Fruit fly (Drosophila melanogaster): ENCODE measurements around the gene Obp85a.

The Obp85a gene

dm6 chr3R:8420497-8420896 is at the start of gene Obp85a:
Obp85a (minus strand) TSS chr3R:8420597.
- TF ChIP-seq CG17801 (GFP tag; optimal IDR thresholded peaks at IDR 0.05; ENCODE audit: partially characterized antibody) = no peak

dm6 chr3R:8469716-8470393 is 49.5 kb upstream of the Obp85a start:
- no peak for TF ChIP-seq CG17801 (GFP tag; optimal IDR thresholded peaks at IDR 0.05; ENCODE audit: partially characterized antibody)

- TF ChIP-seq CG17801 (GFP tag; optimal IDR thresholded peaks at IDR 0.05; ENCODE audit: partially characterized antibody) = no peak
Observed at dm6 chr3R:8467819-8468421, 47.5 kb upstream of the Obp85a start.

DNA sequence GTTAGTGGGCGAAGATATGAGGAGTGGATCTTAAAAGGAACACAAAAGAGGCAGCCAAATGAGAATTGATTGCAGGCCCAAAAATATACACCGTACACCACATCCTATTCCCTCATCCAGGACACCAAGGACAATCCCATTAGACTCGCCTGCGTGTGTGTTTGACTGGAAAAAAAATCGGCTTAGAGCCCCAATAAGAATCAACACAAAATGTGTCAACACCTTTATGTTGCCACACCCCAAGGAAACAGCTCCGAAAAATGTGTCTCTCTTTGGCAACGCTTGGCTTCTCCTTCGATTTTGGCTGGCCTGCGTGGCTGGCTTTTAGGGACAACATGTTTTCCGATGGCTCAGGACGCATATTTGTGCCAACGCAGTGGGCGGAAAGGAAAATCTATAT is 43.5 kb upstream of the Obp85a start:
- TF ChIP-seq CG17801 (GFP tag; optimal IDR thresholded peaks at IDR 0.05; ENCODE audit: partially characterized antibody) = no peak

DNA sequence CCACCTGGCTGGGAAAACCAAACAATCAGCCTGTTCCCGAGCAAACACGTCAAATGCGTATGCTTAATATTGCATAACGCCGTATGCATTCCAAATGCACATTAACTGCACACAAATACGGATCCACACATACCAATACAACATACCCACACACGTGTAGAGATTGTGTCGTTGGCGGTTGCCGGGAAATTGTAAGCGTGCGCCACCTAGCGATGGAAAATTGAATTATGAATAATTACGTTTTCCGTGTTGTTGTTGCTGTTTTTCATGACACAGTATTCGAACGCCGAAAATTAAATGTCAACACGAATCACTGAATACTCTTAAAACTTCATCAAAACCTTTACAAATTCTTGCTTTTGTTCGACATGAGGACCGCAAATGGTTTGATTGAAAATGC is 36.1 kb upstream of the Obp85a start:
- no peak for TF ChIP-seq CG17801 (GFP tag; optimal IDR thresholded peaks at IDR 0.05; ENCODE audit: partially characterized antibody)

- TF ChIP-seq CG17801 (GFP tag; optimal IDR thresholded peaks at IDR 0.05; ENCODE audit: partially characterized antibody) = no peak
Observed at dm6 chr3R:8453344-8453743, 32.9 kb upstream of the Obp85a start.

DNA sequence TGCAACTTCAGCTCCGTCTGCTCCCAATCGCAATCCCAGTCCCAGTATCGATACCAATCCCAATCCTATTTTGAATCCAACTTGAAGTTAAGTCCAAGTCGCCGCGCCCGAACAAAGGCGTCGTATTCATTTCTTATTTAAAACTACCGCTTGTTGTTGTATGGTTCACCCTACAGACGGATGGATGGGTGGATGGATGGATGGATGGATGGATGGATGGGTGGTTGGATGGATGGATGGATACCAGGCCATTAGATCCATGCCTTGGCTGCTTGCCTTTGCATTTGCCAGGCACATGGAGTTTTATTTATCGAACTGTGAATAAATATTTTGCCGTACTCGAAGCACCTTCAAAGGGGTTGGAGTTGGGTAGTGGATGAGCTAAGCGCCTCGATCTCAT is 28.5 kb upstream of the Obp85a start:
- no peak for TF ChIP-seq CG17801 (GFP tag; optimal IDR thresholded peaks at IDR 0.05; ENCODE audit: partially characterized antibody)

DNA sequence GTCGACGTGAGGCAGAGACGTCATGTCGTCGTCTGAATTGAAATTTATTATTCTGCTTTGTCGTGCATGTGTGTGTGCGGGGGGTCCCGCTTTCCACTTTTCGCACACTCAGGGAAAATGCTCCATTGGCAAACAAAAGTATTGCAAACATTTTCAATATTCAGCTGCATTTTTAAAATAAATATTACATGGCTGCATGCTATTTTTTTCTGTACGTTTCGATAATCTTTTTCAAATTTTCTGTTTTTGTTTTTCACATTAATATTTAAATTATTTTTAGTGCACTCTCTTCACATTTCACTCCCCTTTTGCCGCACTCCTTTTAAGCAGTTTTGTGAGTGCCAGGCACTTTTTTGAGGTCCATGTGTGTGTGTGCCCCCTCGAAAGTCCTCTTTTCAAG is 25.0 kb upstream of the Obp85a start:
- TF ChIP-seq CG17801 (GFP tag; optimal IDR thresholded peaks at IDR 0.05; ENCODE audit: partially characterized antibody) = no peak

dm6 chr3R:8389636-8390035 is 30.8 kb downstream of the Obp85a start:
- no peak for TF ChIP-seq CG17801 (GFP tag; optimal IDR thresholded peaks at IDR 0.05; ENCODE audit: partially characterized antibody)

All from ovary, adult (tissue).